Fruit fly (Drosophila melanogaster) whole organism, embryonic: Measurements from ENCODE around the gene CG5913.

Experiments
- ATbp ChIP-seq: fragments of 200-800 bp; sonication (Bioruptor generic); optimal IDR thresholded peaks from 2 replicates; lab custom pipeline; 2017; ENCODE audit warnings: missing biosample characterization, mild to moderate bottlenecking, missing genetic modification characterization, missing genetic modification reagents
- Atf6 ChIP-seq: fragments of 200-800 bp; sonication (Bioruptor generic); IDR thresholded peaks from 2 replicates; pipeline ENCODE4 v1.3.6; 2022; ENCODE audit warnings: missing biosample characterization, missing genetic modification characterization
- Blimp-1 ChIP-seq: fragments of 200-800 bp; sonication (Bioruptor generic); optimal IDR thresholded peaks from 3 replicates; lab custom pipeline; 2018; ENCODE audit warnings: missing biosample characterization, missing genetic modification characterization, mild to moderate bottlenecking, moderate library complexity, missing genetic modification reagents
- BtbVII ChIP-seq: fragments of 200-800 bp; sonication (Bioruptor generic); optimal IDR thresholded peaks from 3 replicates; lab custom pipeline; 2017; ENCODE audit warnings: missing biosample characterization, mild to moderate bottlenecking, missing genetic modification characterization
- CG10543 ChIP-seq: fragments of 200-800 bp; sonication (Bioruptor generic); optimal IDR thresholded peaks from 3 replicates; lab custom pipeline; 2017; ENCODE audit warnings: missing biosample characterization, mild to moderate bottlenecking, missing genetic modification characterization, moderate library complexity
- CG10979 ChIP-seq: fragments of 200-800 bp; sonication (Bioruptor generic); optimal IDR thresholded peaks from 2 replicates; lab custom pipeline; 2018; ENCODE audit warnings: missing biosample characterization, mild to moderate bottlenecking, missing genetic modification characterization, moderate library complexity
- CG11247 ChIP-seq: fragments of 200-800 bp; sonication (Bioruptor generic); IDR thresholded peaks from 2 replicates; pipeline ENCODE4 v1.3.6; 2022; ENCODE audit warnings: missing biosample characterization, missing genetic modification characterization
- CG12071 ChIP-seq: fragments of 200-800 bp; sonication (Bioruptor generic); optimal IDR thresholded peaks from 3 replicates; lab custom pipeline; 2018; ENCODE audit warnings: missing biosample characterization, mild to moderate bottlenecking, missing genetic modification characterization
- CG12942 ChIP-seq: fragments of 200-800 bp; sonication (Bioruptor generic); optimal IDR thresholded peaks from 3 replicates; lab custom pipeline; 2016; ENCODE audit warnings: missing biosample characterization, missing genetic modification characterization
- CG17612 ChIP-seq: fragments of 200-800 bp; sonication (Bioruptor generic); IDR thresholded peaks from 2 replicates; pipeline ENCODE4 v1.3.6; 2022; ENCODE audit warnings: missing biosample characterization, missing genetic modification characterization
- CG17802 ChIP-seq: fragments of 200-800 bp; sonication (Bioruptor generic); optimal IDR thresholded peaks from 2 replicates; lab custom pipeline; 2018; ENCODE audit warnings: missing biosample characterization, mild to moderate bottlenecking, missing genetic modification characterization, moderate library complexity
- CG2678 ChIP-seq: fragments of 200-800 bp; sonication (Bioruptor generic); optimal IDR thresholded peaks from 3 replicates; lab custom pipeline; 2019; ENCODE audit warnings: missing biosample characterization, mild to moderate bottlenecking, missing genetic modification characterization, moderate library complexity
- CG30403 ChIP-seq: fragments of 200-800 bp; sonication (Bioruptor generic); optimal IDR thresholded peaks from 3 replicates; lab custom pipeline; 2016; ENCODE audit warnings: missing biosample characterization, missing genetic modification characterization
- CG32772 ChIP-seq: fragments of 200-800 bp; sonication (Bioruptor generic); IDR thresholded peaks from 2 replicates; pipeline ENCODE4 v1.3.6; 2022; ENCODE audit warnings: missing biosample characterization, missing genetic modification characterization
- CG7372 ChIP-seq: fragments of 200-800 bp; sonication (Bioruptor generic); IDR thresholded peaks from 2 replicates; pipeline ENCODE4 v1.3.6; 2022; ENCODE audit warnings: missing biosample characterization, missing genetic modification characterization
- CG8290 ChIP-seq, 3 experiments: fragments of 200-800 bp; sonication (Bioruptor generic); optimal IDR thresholded peaks; 2 replicates each; lab custom pipeline; 2016 to 2019; ENCODE audit warnings: missing biosample characterization in 3 of 3, missing genetic modification characterization in 3 of 3, mild to moderate bottlenecking in 2 of 3, moderate library complexity in 1 of 3
- CG9437 ChIP-seq: fragments of 200-800 bp; sonication (Bioruptor generic); optimal IDR thresholded peaks from 2 replicates; lab custom pipeline; 2018; ENCODE audit warnings: missing biosample characterization, mild to moderate bottlenecking, missing genetic modification characterization
- Dip3 ChIP-seq: fragments of 200-800 bp; sonication (Bioruptor generic); optimal IDR thresholded peaks from 3 replicates; lab custom pipeline; 2016; ENCODE audit warnings: missing biosample characterization, missing genetic modification characterization
- Dp ChIP-seq: fragments of 200-800 bp; sonication (Bioruptor generic); optimal IDR thresholded peaks from 2 replicates; lab custom pipeline; 2018; ENCODE audit warnings: missing biosample characterization, mild to moderate bottlenecking, missing genetic modification characterization, moderate library complexity
- Dref ChIP-seq: fragments of 200-800 bp; sonication (Bioruptor generic); IDR thresholded peaks from 2 replicates; pipeline ENCODE4 v1.3.6; 2022; ENCODE audit warnings: missing biosample characterization, missing genetic modification characterization
- Fer2 ChIP-seq: fragments of 200-800 bp; sonication (Bioruptor generic); optimal IDR thresholded peaks from 2 replicates; lab custom pipeline; 2018; ENCODE audit warnings: missing biosample characterization, mild to moderate bottlenecking, missing genetic modification characterization, moderate library complexity
- Fer3 ChIP-seq: fragments of 200-800 bp; sonication (Bioruptor generic); optimal IDR thresholded peaks from 2 replicates; lab custom pipeline; 2018; ENCODE audit warnings: missing biosample characterization, mild to moderate bottlenecking, missing genetic modification characterization, moderate library complexity
- HHEX ChIP-seq: fragments of 200-800 bp; sonication (Bioruptor generic); optimal IDR thresholded peaks from 3 replicates; lab custom pipeline; 2017; ENCODE audit warnings: missing biosample characterization, mild to moderate bottlenecking, missing genetic modification characterization, missing genetic modification reagents
- HLH54F ChIP-seq: fragments of 200-800 bp; sonication (Bioruptor generic); optimal IDR thresholded peaks from 3 replicates; lab custom pipeline; 2016; ENCODE audit warnings: missing biosample characterization, missing genetic modification characterization
- Kr ChIP-seq: fragments of 200-800 bp; sonication (Bioruptor generic); optimal IDR thresholded peaks from 2 replicates; lab custom pipeline; 2017; ENCODE audit warnings: missing biosample characterization, mild to moderate bottlenecking, missing genetic modification characterization
- Lhr ChIP-seq: fragments of 200-800 bp; sonication (Bioruptor generic); optimal IDR thresholded peaks from 3 replicates; lab custom pipeline; 2017; ENCODE audit warnings: mild to moderate bottlenecking, missing biosample characterization, missing genetic modification reagents, missing genetic modification characterization
- Max ChIP-seq: fragments of 200-800 bp; sonication (Bioruptor generic); optimal IDR thresholded peaks from 2 replicates; lab custom pipeline; 2016; ENCODE audit warnings: missing biosample characterization, mild to moderate bottlenecking, missing genetic modification characterization
- Neu2 ChIP-seq: fragments of 200-800 bp; sonication (Bioruptor generic); optimal IDR thresholded peaks from 3 replicates; lab custom pipeline; 2016; ENCODE audit warnings: missing biosample characterization, missing genetic modification characterization, borderline replicate concordance
- Sox100B ChIP-seq: fragments of 200-800 bp; sonication (Bioruptor generic); optimal IDR thresholded peaks from 3 replicates; lab custom pipeline; 2018; ENCODE audit warnings: missing biosample characterization, mild to moderate bottlenecking, missing genetic modification characterization
- Xbp1 ChIP-seq: fragments of 200-800 bp; sonication (Bioruptor generic); optimal IDR thresholded peaks from 3 replicates; lab custom pipeline; 2016; ENCODE audit warnings: missing biosample characterization, mild to moderate bottlenecking, missing genetic modification characterization
- abd-A ChIP-seq: fragments of 200-800 bp; sonication (Bioruptor generic); optimal IDR thresholded peaks from 3 replicates; lab custom pipeline; 2019; ENCODE audit warnings: missing biosample characterization, mild to moderate bottlenecking, missing genetic modification characterization, moderate library complexity
- dimm ChIP-seq: fragments of 200-800 bp; sonication (Bioruptor generic); IDR thresholded peaks from 2 replicates; pipeline ENCODE4 v1.3.6; 2022; ENCODE audit warnings: missing biosample characterization, missing genetic modification characterization
- en ChIP-seq: fragments of 200-800 bp; sonication (Bioruptor generic); optimal IDR thresholded peaks from 2 replicates; lab custom pipeline; 2016; ENCODE audit warnings: missing biosample characterization, missing genetic modification characterization
- fru ChIP-seq: fragments of >200 bp; optimal IDR thresholded peaks from 2 replicates; lab custom pipeline; 2017
- gcm2 ChIP-seq: fragments of 200-800 bp; sonication (Bioruptor generic); optimal IDR thresholded peaks from 2 replicates; lab custom pipeline; 2016; ENCODE audit warnings: missing biosample characterization, missing genetic modification characterization
- gfzf ChIP-seq: fragments of 200-800 bp; sonication (Bioruptor generic); optimal IDR thresholded peaks from 2 replicates; lab custom pipeline; 2016; ENCODE audit warnings: missing biosample characterization, mild to moderate bottlenecking, missing genetic modification characterization, moderate library complexity
- klu ChIP-seq: fragments of 200-800 bp; sonication (Bioruptor generic); IDR thresholded peaks from 2 replicates; pipeline ENCODE4 v1.3.6; 2022; ENCODE audit warnings: missing biosample characterization, missing genetic modification characterization
- kni ChIP-seq: fragments of 200-800 bp; sonication (Bioruptor generic); optimal IDR thresholded peaks from 3 replicates; lab custom pipeline; 2017; ENCODE audit warnings: mild to moderate bottlenecking, missing biosample characterization, missing genetic modification reagents, missing genetic modification characterization
- lilli ChIP-seq: fragments of 200-800 bp; sonication (Bioruptor generic); optimal IDR thresholded peaks from 3 replicates; lab custom pipeline; 2016; ENCODE audit warnings: missing biosample characterization, missing genetic modification characterization
- lola ChIP-seq, 3 experiments: fragments of >200 bp in 2 of 3; fragments of 200-800 bp in 1 of 3; sonication (Bioruptor generic) in 1 of 3; optimal IDR thresholded peaks; 2 replicates each; lab custom pipeline; 2017 to 2019; ENCODE audit warnings: missing biosample characterization in 3 of 3, missing genetic modification characterization in 3 of 3, mild to moderate bottlenecking in 1 of 3, moderate library complexity in 1 of 3
- mirr ChIP-seq: fragments of 200-800 bp; sonication (Bioruptor generic); optimal IDR thresholded peaks from 3 replicates; lab custom pipeline; 2018; ENCODE audit warnings: missing biosample characterization, mild to moderate bottlenecking, missing genetic modification characterization
- onecut ChIP-seq: fragments of 200-800 bp; sonication (Bioruptor generic); IDR thresholded peaks from 2 replicates; pipeline ENCODE4 v1.3.6; 2022; ENCODE audit warnings: missing biosample characterization, missing genetic modification characterization
- otp ChIP-seq: fragments of 200-800 bp; sonication (Bioruptor generic); IDR thresholded peaks from 3 replicates; pipeline ENCODE4, ENCODE4 v1.3.6; 2022; ENCODE audit warnings: missing biosample characterization, missing genetic modification characterization
- pfk ChIP-seq: fragments of 200-800 bp; sonication (Bioruptor generic); optimal IDR thresholded peaks from 2 replicates; lab custom pipeline; 2018; ENCODE audit warnings: missing biosample characterization, mild to moderate bottlenecking, missing genetic modification characterization, moderate library complexity
- pum ChIP-seq: fragments of 200-800 bp; sonication (Bioruptor generic); optimal IDR thresholded peaks from 2 replicates; lab custom pipeline; 2016; ENCODE audit warnings: missing biosample characterization, missing genetic modification characterization
- run ChIP-seq: fragments of 200-800 bp; sonication (Bioruptor generic); optimal IDR thresholded peaks from 3 replicates; lab custom pipeline; 2018; ENCODE audit warnings: missing biosample characterization, mild to moderate bottlenecking, missing genetic modification characterization
- scrt ChIP-seq: fragments of 200-800 bp; sonication (Bioruptor generic); optimal IDR thresholded peaks from 2 replicates; lab custom pipeline; 2018; ENCODE audit warnings: missing biosample characterization, mild to moderate bottlenecking, missing genetic modification characterization, moderate library complexity
- sens ChIP-seq: fragments of 200-800 bp; sonication (Bioruptor generic); peaks from one replicate; lab custom pipeline; 2016; ENCODE audit warnings: missing biosample characterization, missing genetic modification characterization
- sob ChIP-seq: fragments of 200-800 bp; sonication (Bioruptor generic); IDR thresholded peaks from 2 replicates; pipeline ENCODE4 v1.3.6; 2022; ENCODE audit warnings: missing biosample characterization, missing genetic modification characterization
- ssp ChIP-seq: fragments of 200-800 bp; sonication (Bioruptor generic); IDR thresholded peaks from 2 replicates; pipeline ENCODE4 v1.3.6; 2022; ENCODE audit warnings: missing biosample characterization, missing genetic modification characterization
- sug ChIP-seq: fragments of 200-800 bp; optimal IDR thresholded peaks from 2 replicates; lab custom pipeline; 2019; ENCODE audit warnings: missing biosample characterization, mild to moderate bottlenecking, missing genetic modification characterization, moderate library complexity

The CG5913 gene

DNA sequence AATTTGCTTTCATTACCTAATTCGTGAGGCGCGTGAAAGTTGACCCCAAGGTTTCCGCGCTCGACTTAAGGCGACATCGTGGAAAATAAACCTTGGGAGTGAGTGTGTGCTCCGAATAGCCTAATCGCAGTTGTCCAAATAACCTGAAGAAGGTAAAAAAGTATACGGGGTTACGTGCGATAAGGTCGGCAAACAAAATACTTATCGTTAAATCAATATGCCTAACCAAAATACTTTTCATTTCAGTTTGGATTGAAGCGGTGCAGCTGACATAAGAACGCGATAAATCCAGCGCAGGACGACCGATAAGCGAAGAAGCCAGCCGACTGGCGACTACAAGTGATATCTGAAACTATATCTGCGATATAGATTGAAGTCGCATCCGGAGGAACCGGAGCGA is 8.2 kb upstream of the CG5913 start (continued):
- TF ChIP-seq CG32772 = no peak
- TF ChIP-seq Dip3 (GFP tag; lab: Kevin White, UChicago) = no peak
- TF ChIP-seq CG11247 (GFP tag; lab: Robert Waterston, UW) = no peak
- no peak for TF ChIP-seq Fer3 (tag; lab: Kevin White, UChicago)
- no peak for TF ChIP-seq Neu2 (GFP tag; lab: Kevin White, UChicago)
- no peak for TF ChIP-seq Sox100B (GFP tag; lab: Kevin White, UChicago)
- no peak for TF ChIP-seq scrt (GFP tag; lab: Kevin White, UChicago)
- no peak for TF ChIP-seq Max (GFP tag; lab: Kevin White, UChicago)
- TF ChIP-seq ssp = no peak
- TF ChIP-seq CG2678 (tag; lab: Kevin White, UChicago) = no peak
- TF ChIP-seq pfk (GFP tag; lab: Kevin White, UChicago) = peak; percentile 24
- peak; percentile 29; the same call in 1 of the 2 replicates for TF ChIP-seq onecut (GFP tag; lab: Robert Waterston, UW)
- peak in 1 of 3 experiments; percentile 35 for TF ChIP-seq lola (GFP tag; optimal IDR thresholded peaks at IDR 0.05; lab: Kevin White, UChicago)
- no peak for TF ChIP-seq CG30403
- peak; percentile 35 for TF ChIP-seq Lhr
- no peak for TF ChIP-seq CG10979 (tag; lab: Kevin White, UChicago)
- no peak for TF ChIP-seq klu (GFP tag; lab: Robert Waterston, UW)
- no peak for TF ChIP-seq HHEX (GFP tag; lab: Kevin White, UChicago)
- no peak for TF ChIP-seq pum (GFP tag; lab: Kevin White, UChicago)
- TF ChIP-seq sens (GFP tag; lab: Kevin White, UChicago) = peak; percentile 25
- TF ChIP-seq Kr = peak; percentile 82
- no peak for TF ChIP-seq Xbp1 (GFP tag; lab: Kevin White, UChicago)
- TF ChIP-seq fru = no peak
- TF ChIP-seq CG17612 (GFP tag; lab: Robert Waterston, UW) = no peak
- no peak for TF ChIP-seq mirr (GFP tag; lab: Kevin White, UChicago)
- TF ChIP-seq BtbVII (GFP tag; lab: Kevin White, UChicago) = peak; percentile 1
- no peak for TF ChIP-seq gfzf
- no peak for TF ChIP-seq en (GFP tag; lab: Kevin White, UChicago)
- TF ChIP-seq kni = peak; percentile 90
- no peak for TF ChIP-seq CG17802 (tag; lab: Kevin White, UChicago)
- no peak for TF ChIP-seq Dref (GFP tag; lab: Robert Waterston, UW)
- no peak for TF ChIP-seq CG9437
- no peak for TF ChIP-seq CG10543 (GFP tag; lab: Kevin White, UChicago)
- TF ChIP-seq HLH54F (GFP tag; lab: Kevin White, UChicago) = no peak
- no peak for TF ChIP-seq CG7372 (GFP tag; lab: Robert Waterston, UW)
- peak; percentile 10 for TF ChIP-seq sug (tag; lab: Kevin White, UChicago)
- no peak for TF ChIP-seq abd-A (tag; lab: Kevin White, UChicago)
- TF ChIP-seq Atf6 (GFP tag; lab: Robert Waterston, UW) = no peak
- TF ChIP-seq CG12071 (GFP tag; lab: Kevin White, UChicago) = peak; percentile 24
- no peak for TF ChIP-seq CG8290 (GFP tag; optimal IDR thresholded peaks at IDR 0.05; lab: Kevin White, UChicago)
- peak in 1 of 2 experiments; percentile 71 for TF ChIP-seq CG8290 (tag; optimal IDR thresholded peaks at IDR 0.05; lab: Kevin White, UChicago)
- no peak for TF ChIP-seq gcm2 (GFP tag; lab: Kevin White, UChicago)
- TF ChIP-seq Blimp-1 (GFP tag; lab: Kevin White, UChicago) = peak; percentile 50
- no peak for TF ChIP-seq lilli (GFP tag; lab: Kevin White, UChicago)
- TF ChIP-seq CG12942 (GFP tag; lab: Kevin White, UChicago) = no peak
- TF ChIP-seq otp = peak; percentile 31; the same call in 1 of the 3 replicates
- no peak for TF ChIP-seq Fer2 (tag; lab: Kevin White, UChicago)
- TF ChIP-seq sob (GFP tag; lab: Robert Waterston, UW) = no peak
- no peak for TF ChIP-seq dimm (GFP tag; lab: Robert Waterston, UW)
- TF ChIP-seq ATbp (GFP tag; lab: Kevin White, UChicago) = peak; percentile 86
- TF ChIP-seq run (tag; lab: Kevin White, UChicago) = no peak
- no peak for TF ChIP-seq Dp (GFP tag; lab: Kevin White, UChicago)
